Fruit fly (Drosophila melanogaster) whole organism, adult: ENCODE results near the gene Uxs.

ENCODE experiments used
- CG11617 ChIP-seq: fragments of 200-800 bp; sonication (Bioruptor generic); optimal IDR thresholded peaks from 2 replicates; lab custom pipeline; 2017; ENCODE audit warnings: mild to moderate bottlenecking, missing biosample characterization, missing genetic modification reagents, missing genetic modification characterization
- CG12768 ChIP-seq: fragments of 200-800 bp; sonication (Bioruptor generic); optimal IDR thresholded peaks from 2 replicates; lab custom pipeline; 2017; ENCODE audit warnings: missing biosample characterization, missing genetic modification characterization, mild to moderate bottlenecking, moderate library complexity, missing genetic modification reagents
- CG14711 ChIP-seq: fragments of 200-800 bp; sonication (Bioruptor generic); optimal IDR thresholded peaks from 2 replicates; lab custom pipeline; 2018; ENCODE audit warnings: missing biosample characterization, mild to moderate bottlenecking, missing genetic modification characterization, moderate library complexity
- CG1620 ChIP-seq: fragments of 200-800 bp; sonication (Bioruptor generic); optimal IDR thresholded peaks from 2 replicates; lab custom pipeline; 2016; ENCODE audit warnings: missing biosample characterization, missing genetic modification characterization
- CG33017 ChIP-seq: fragments of 200-800 bp; sonication (Bioruptor generic); optimal IDR thresholded peaks from 2 replicates; lab custom pipeline; 2018; ENCODE audit warnings: missing biosample characterization, mild to moderate bottlenecking, missing genetic modification characterization, moderate library complexity
- CG5204 ChIP-seq: fragments of 200-800 bp; sonication (Bioruptor generic); optimal IDR thresholded peaks from 2 replicates; lab custom pipeline; 2016; ENCODE audit warnings: missing biosample characterization, missing genetic modification characterization
- CG7045 ChIP-seq: fragments of 200-800 bp; sonication (Bioruptor generic); optimal IDR thresholded peaks from 2 replicates; lab custom pipeline; 2017; ENCODE audit warnings: missing biosample characterization, mild to moderate bottlenecking, missing genetic modification characterization
- CG7101 ChIP-seq: fragments of 200-800 bp; sonication (Bioruptor generic); optimal IDR thresholded peaks from 2 replicates; lab custom pipeline; 2018; ENCODE audit warnings: missing biosample characterization, mild to moderate bottlenecking, missing genetic modification characterization, moderate library complexity
- Clk ChIP-seq: fragments of 200-800 bp; sonication (Bioruptor generic); optimal IDR thresholded peaks from 2 replicates; lab custom pipeline; 2017; ENCODE audit warnings: missing biosample characterization, missing genetic modification characterization
- Crg-1 ChIP-seq: fragments of 200-800 bp; sonication (Bioruptor generic); optimal IDR thresholded peaks from 2 replicates; lab custom pipeline; 2016; ENCODE audit warnings: missing biosample characterization, missing genetic modification characterization
- Hr96 ChIP-seq: fragments of 200-800 bp; sonication (Bioruptor generic); optimal IDR thresholded peaks from 2 replicates; lab custom pipeline; 2016; ENCODE audit warnings: missing biosample characterization, missing genetic modification characterization
- Mnt ChIP-seq: fragments of 200-800 bp; sonication (Bioruptor generic); optimal IDR thresholded peaks from 2 replicates; lab custom pipeline; 2016; ENCODE audit warnings: missing biosample characterization, mild to moderate bottlenecking, missing genetic modification characterization
- bab1 ChIP-seq: fragments of 200-800 bp; sonication (Bioruptor generic); optimal IDR thresholded peaks from 3 replicates; lab custom pipeline; 2019; ENCODE audit warnings: missing biosample characterization, mild to moderate bottlenecking, missing genetic modification characterization, moderate library complexity
- cic ChIP-seq: fragments of 200-800 bp; sonication (Bioruptor generic); optimal IDR thresholded peaks from 2 replicates; lab custom pipeline; 2017; ENCODE audit warnings: missing biosample characterization, mild to moderate bottlenecking, missing genetic modification characterization, moderate library complexity
- cnc ChIP-seq, 2 experiments: fragments of >200 bp; optimal IDR thresholded peaks; 2 replicates each; lab custom pipeline; 2017
- kay ChIP-seq: fragments of 200-800 bp; sonication (Bioruptor generic); peaks from one replicate; lab custom pipeline; 2016; ENCODE audit warnings: missing biosample characterization, missing genetic modification characterization, borderline replicate concordance
- ovo ChIP-seq: fragments of 200-800 bp; sonication (Bioruptor generic); optimal IDR thresholded peaks from 2 replicates; lab custom pipeline; 2016; ENCODE audit warnings: missing biosample characterization, missing genetic modification characterization
- pad ChIP-seq: fragments of 200-800 bp; sonication (Bioruptor generic); optimal IDR thresholded peaks from 3 replicates; lab custom pipeline; 2017; ENCODE audit warnings: missing biosample characterization, missing genetic modification characterization, mild to moderate bottlenecking, moderate library complexity, missing genetic modification reagents
- tj ChIP-seq: fragments of 200-800 bp; sonication (Bioruptor generic); optimal IDR thresholded peaks from 3 replicates; lab custom pipeline; 2017; ENCODE audit warnings: missing biosample characterization, mild to moderate bottlenecking, missing genetic modification characterization, moderate library complexity
- toe ChIP-seq: fragments of 200-800 bp; sonication (Bioruptor generic); optimal IDR thresholded peaks from 2 replicates; lab custom pipeline; 2016; ENCODE audit warnings: missing biosample characterization, missing genetic modification characterization

Uxs gene

dm6 chr3L:8197779-8198279 lies 17.1 kb downstream of the Uxs start, which contains the start of the genes UbcE2M and Dhps:
Gene UbcE2M (minus strand): TSS chr3L:8197987.
Gene Dhps (plus strand): TSS chr3L:8198207.
- TF ChIP-seq CG12768 (peak; percentile 89), cnc (optimal IDR thresholded peaks at IDR 0.05; lab: Kevin White, UChicago) (no peak), CG1620 (GFP tag; lab: Kevin White, UChicago) (peak; percentile 71), kay (GFP tag; lab: Kevin White, UChicago) (no peak), tj (GFP tag; lab: Kevin White, UChicago) (peak; percentile 62), pad (peak; percentile 77), CG11617 (GFP tag; lab: Kevin White, UChicago) (peak; percentile 86), toe (GFP tag; lab: Kevin White, UChicago) (peak; percentile 75), CG7101 (tag; lab: Kevin White, UChicago) (peak; percentile 86), CG7045 (GFP tag; lab: Kevin White, UChicago) (peak; percentile 92), Crg-1 (GFP tag; lab: Kevin White, UChicago) (peak; percentile 69), bab1 (peak; percentile 75), CG14711 (tag; lab: Kevin White, UChicago) (peak; percentile 79), Hr96 (GFP tag; lab: Kevin White, UChicago) (no peak), CG5204 (no peak), Mnt (GFP tag; lab: Kevin White, UChicago) (peak; percentile 87), Clk (GFP tag; lab: Kevin White, UChicago) (peak; percentile 78), ovo (GFP tag; lab: Kevin White, UChicago) (peak; percentile 78), CG33017 (tag; lab: Kevin White, UChicago) (peak; percentile 65), cic (GFP tag; lab: Kevin White, UChicago) (peak; percentile 3)

dm6 chr3L:8202317-8202842 lies 21.7 kb downstream of the Uxs start, which contains the start of the genes CG7366 and CG13679:
Gene CG7366 (minus strand): TSS chr3L:8202417.
Gene CG13679 (plus strand): TSS chr3L:8202792.
- TF ChIP-seq cnc (optimal IDR thresholded peaks at IDR 0.05; lab: Kevin White, UChicago) (no peak), CG7101 (tag; lab: Kevin White, UChicago) (no peak), Crg-1 (GFP tag; lab: Kevin White, UChicago) (no peak), Mnt (GFP tag; lab: Kevin White, UChicago) (no peak), CG11617 (GFP tag; lab: Kevin White, UChicago) (no peak), kay (GFP tag; lab: Kevin White, UChicago) (no peak), Hr96 (GFP tag; lab: Kevin White, UChicago) (no peak), tj (GFP tag; lab: Kevin White, UChicago) (no peak), pad (no peak), CG1620 (GFP tag; lab: Kevin White, UChicago) (no peak), Clk (GFP tag; lab: Kevin White, UChicago) (no peak)

- TF ChIP-seq kay (GFP tag; lab: Kevin White, UChicago) = no peak
Measured at dm6 chr3L:8210596-8210995, 29.9 kb downstream of the Uxs start, which contains the start of gene tut. Gene tut (minus strand): TSS chr3L:8210743.

dm6 chr3L:8211590-8211989 lies 30.9 kb downstream of the Uxs start, which contains the start of gene CG8006:
Gene CG8006 (plus strand): TSS chr3L:8211890.
- TF ChIP-seq CG14711 (tag; lab: Kevin White, UChicago) = no peak
- TF ChIP-seq Mnt (GFP tag; lab: Kevin White, UChicago) = no peak
- no peak for TF ChIP-seq tj (GFP tag; lab: Kevin White, UChicago)
- TF ChIP-seq CG11617 (GFP tag; lab: Kevin White, UChicago) = no peak
- TF ChIP-seq CG1620 (GFP tag; lab: Kevin White, UChicago) = no peak
- no peak for TF ChIP-seq cnc (optimal IDR thresholded peaks at IDR 0.05; lab: Kevin White, UChicago)
- no peak for TF ChIP-seq Crg-1 (GFP tag; lab: Kevin White, UChicago)
- no peak for TF ChIP-seq ovo (GFP tag; lab: Kevin White, UChicago)
- no peak for TF ChIP-seq cic (GFP tag; lab: Kevin White, UChicago)
- TF ChIP-seq Hr96 (GFP tag; lab: Kevin White, UChicago) = no peak
- no peak for TF ChIP-seq Clk (GFP tag; lab: Kevin White, UChicago)
- no peak for TF ChIP-seq pad
- no peak for TF ChIP-seq toe (GFP tag; lab: Kevin White, UChicago)
- no peak for TF ChIP-seq CG7045 (GFP tag; lab: Kevin White, UChicago)
- TF ChIP-seq CG12768 = no peak
- no peak for TF ChIP-seq CG33017 (tag; lab: Kevin White, UChicago)
- TF ChIP-seq CG7101 (tag; lab: Kevin White, UChicago) = no peak
- TF ChIP-seq bab1 = no peak
- no peak for TF ChIP-seq kay (GFP tag; lab: Kevin White, UChicago)
- TF ChIP-seq CG5204 = no peak

dm6 chr3L:8214980-8215379 lies 34.3 kb downstream of the Uxs start, which contains the start of gene CG8012:
Gene CG8012 (plus strand): TSS chr3L:8215280.
- TF ChIP-seq Clk (GFP tag; lab: Kevin White, UChicago) (no peak), Crg-1 (GFP tag; lab: Kevin White, UChicago) (no peak), cnc (optimal IDR thresholded peaks at IDR 0.05; lab: Kevin White, UChicago) (no peak), cic (GFP tag; lab: Kevin White, UChicago) (no peak), Hr96 (GFP tag; lab: Kevin White, UChicago) (no peak), kay (GFP tag; lab: Kevin White, UChicago) (no peak), CG11617 (GFP tag; lab: Kevin White, UChicago) (no peak), CG12768 (no peak), CG7101 (tag; lab: Kevin White, UChicago) (no peak), pad (no peak), bab1 (no peak)

- no peak for TF ChIP-seq toe (GFP tag; lab: Kevin White, UChicago)
- TF ChIP-seq Hr96 (GFP tag; lab: Kevin White, UChicago) = no peak
- no peak for TF ChIP-seq Mnt (GFP tag; lab: Kevin White, UChicago)
- no peak for TF ChIP-seq Clk (GFP tag; lab: Kevin White, UChicago)
- no peak for TF ChIP-seq CG5204
- no peak for TF ChIP-seq cic (GFP tag; lab: Kevin White, UChicago)
- no peak for TF ChIP-seq CG7101 (tag; lab: Kevin White, UChicago)
- no peak for TF ChIP-seq CG12768
- TF ChIP-seq tj (GFP tag; lab: Kevin White, UChicago) = no peak
- TF ChIP-seq kay (GFP tag; lab: Kevin White, UChicago) = no peak
- TF ChIP-seq pad = no peak
- no peak for TF ChIP-seq cnc (optimal IDR thresholded peaks at IDR 0.05; lab: Kevin White, UChicago)
- TF ChIP-seq bab1 = no peak
- no peak for TF ChIP-seq CG14711 (tag; lab: Kevin White, UChicago)
- TF ChIP-seq CG7045 (GFP tag; lab: Kevin White, UChicago) = no peak
- no peak for TF ChIP-seq ovo (GFP tag; lab: Kevin White, UChicago)
- TF ChIP-seq CG1620 (GFP tag; lab: Kevin White, UChicago) = no peak
- no peak for TF ChIP-seq CG11617 (GFP tag; lab: Kevin White, UChicago)
- no peak for TF ChIP-seq Crg-1 (GFP tag; lab: Kevin White, UChicago)
- no peak for TF ChIP-seq CG33017 (tag; lab: Kevin White, UChicago)
Measured at dm6 chr3L:8218883-8219282, 38.2 kb downstream of the Uxs start, which contains the start of gene CG13674. Gene CG13674 (minus strand): TSS chr3L:8218983.
